Fruit fly (Drosophila melanogaster) Kc167 (cell line): ENCODE measurements around the gene tal-1A.

Experiments used
- Myc ChIP-seq: fragments of >200 bp; optimal IDR thresholded peaks from 2 replicates; lab custom pipeline; 2017; ENCODE audit warnings: missing external identifiers
- Sin3A ChIP-seq: fragments of >200 bp; optimal IDR thresholded peaks from 2 replicates; lab custom pipeline; 2018; ENCODE audit warnings: missing external identifiers
- h ChIP-seq: fragments of >200 bp; optimal IDR thresholded peaks from 3 replicates; lab custom pipeline; 2018; ENCODE audit warnings: missing external identifiers
- insv ChIP-seq: fragments of >200 bp; optimal IDR thresholded peaks from 3 replicates; lab custom pipeline; 2018; ENCODE audit warnings: missing external identifiers
- psq ChIP-seq: fragments of >200 bp; optimal IDR thresholded peaks from 2 replicates; lab custom pipeline; 2017; ENCODE audit warnings: missing external identifiers
- ttk ChIP-seq: sonication (Bioruptor generic); optimal IDR thresholded peaks from 2 replicates; lab custom pipeline; 2017; ENCODE audit warnings: missing external identifiers

The tal-1A gene

dm6 chr3R:13812736-13813250 lies at the start of gene tal-1A, which contains the start of the genes tal-2A, tal-3A and tal-AA:
tal-1A (plus strand) TSS chr3R:13813109.
tal-2A (plus strand) TSS chr3R:13813109.
tal-3A (plus strand) TSS chr3R:13813109.
tal-AA (plus strand) TSS chr3R:13813109.
- TF ChIP-seq ttk (lab: Kevin White, UChicago) (no peak), psq (lab: Kevin White, UChicago) (no peak), insv (lab: Kevin White, UChicago) (no peak), h (no peak), Myc (lab: Kevin White, UChicago) (no peak), Sin3A (lab: Kevin White, UChicago) (no peak)

- TF ChIP-seq ttk (lab: Kevin White, UChicago) (no peak), h (no peak), Sin3A (lab: Kevin White, UChicago) (no peak), psq (lab: Kevin White, UChicago) (no peak), Myc (lab: Kevin White, UChicago) (no peak), insv (lab: Kevin White, UChicago) (no peak)
Observed at dm6 chr3R:13765001-13765400, 47.9 kb upstream of the tal-1A start.

dm6 chr3R:13765456-13765855 lies 47.5 kb upstream of the tal-1A start, which contains the start of gene CG9312:
CG9312 (plus strand) TSS chr3R:13765756.
- no peak for TF ChIP-seq Myc (lab: Kevin White, UChicago)
- no peak for TF ChIP-seq ttk (lab: Kevin White, UChicago)
- no peak for TF ChIP-seq insv (lab: Kevin White, UChicago)
- no peak for TF ChIP-seq psq (lab: Kevin White, UChicago)
- no peak for TF ChIP-seq Sin3A (lab: Kevin White, UChicago)
- no peak for TF ChIP-seq h

dm6 chr3R:13767239-13767638 lies 45.7 kb upstream of the tal-1A start, which contains the start of gene Cht5:
Cht5 (plus strand) TSS chr3R:13767549.
- TF ChIP-seq h (no peak), Myc (lab: Kevin White, UChicago) (no peak), psq (lab: Kevin White, UChicago) (no peak), ttk (lab: Kevin White, UChicago) (no peak), insv (lab: Kevin White, UChicago) (no peak), Sin3A (lab: Kevin White, UChicago) (no peak)

dm6 chr3R:13771195-13771594 lies 41.7 kb upstream of the tal-1A start, which contains the start of gene CG9297:
CG9297 (plus strand) TSS chr3R:13771495.
- TF ChIP-seq Sin3A (lab: Kevin White, UChicago) (no peak), ttk (lab: Kevin White, UChicago) (no peak), insv (lab: Kevin White, UChicago) (no peak), Myc (lab: Kevin White, UChicago) (no peak), psq (lab: Kevin White, UChicago) (no peak), h (no peak)

- no peak for TF ChIP-seq h
- no peak for TF ChIP-seq Sin3A (lab: Kevin White, UChicago)
- no peak for TF ChIP-seq insv (lab: Kevin White, UChicago)
- TF ChIP-seq psq (lab: Kevin White, UChicago), result no peak
- TF ChIP-seq ttk (lab: Kevin White, UChicago), result no peak
- no peak for TF ChIP-seq Myc (lab: Kevin White, UChicago)
Observed at dm6 chr3R:13773350-13773749, 39.6 kb upstream of the tal-1A start.

dm6 chr3R:13779241-13779683 lies 33.6 kb upstream of the tal-1A start, which contains the start of the genes CG42375 and CG9288:
CG42375 (plus strand) TSS chr3R:13779624.
CG9288 (plus strand) TSS chr3R:13779624.
- no peak for TF ChIP-seq psq (lab: Kevin White, UChicago)
- TF ChIP-seq insv (lab: Kevin White, UChicago), result no peak
- TF ChIP-seq Myc (lab: Kevin White, UChicago), result no peak
- TF ChIP-seq h, result no peak
- TF ChIP-seq Sin3A (lab: Kevin White, UChicago), result no peak
- TF ChIP-seq ttk (lab: Kevin White, UChicago), result no peak

dm6 chr3R:13780769-13781168 lies 32.1 kb upstream of the tal-1A start, which contains the start of gene CG9286:
CG9286 (plus strand) TSS chr3R:13780964.
- TF ChIP-seq ttk (lab: Kevin White, UChicago), result no peak
- TF ChIP-seq psq (lab: Kevin White, UChicago), result no peak
- TF ChIP-seq Sin3A (lab: Kevin White, UChicago), result no peak
- no peak for TF ChIP-seq h
- no peak for TF ChIP-seq Myc (lab: Kevin White, UChicago)
- TF ChIP-seq insv (lab: Kevin White, UChicago), result no peak

dm6 chr3R:13782035-13782434 lies 30.9 kb upstream of the tal-1A start, which contains the start of gene Dip-B:
Dip-B (plus strand) TSS chr3R:13782288.
- TF ChIP-seq Myc (lab: Kevin White, UChicago), result no peak
- no peak for TF ChIP-seq psq (lab: Kevin White, UChicago)
- no peak for TF ChIP-seq ttk (lab: Kevin White, UChicago)
- TF ChIP-seq h, result no peak
- no peak for TF ChIP-seq Sin3A (lab: Kevin White, UChicago)
- TF ChIP-seq insv (lab: Kevin White, UChicago), result no peak

dm6 chr3R:13782578-13782977 lies 30.3 kb upstream of the tal-1A start:
- TF ChIP-seq Myc (lab: Kevin White, UChicago), result no peak
- no peak for TF ChIP-seq insv (lab: Kevin White, UChicago)
- no peak for TF ChIP-seq ttk (lab: Kevin White, UChicago)
- no peak for TF ChIP-seq Sin3A (lab: Kevin White, UChicago)
- no peak for TF ChIP-seq psq (lab: Kevin White, UChicago)
- TF ChIP-seq h, result no peak

dm6 chr3R:13783397-13783796 lies 29.5 kb upstream of the tal-1A start:
- TF ChIP-seq psq (lab: Kevin White, UChicago) (no peak), Sin3A (lab: Kevin White, UChicago) (no peak), Myc (lab: Kevin White, UChicago) (no peak), h (no peak), insv (lab: Kevin White, UChicago) (no peak), ttk (lab: Kevin White, UChicago) (no peak)
